Worm (Caenorhabditis elegans) whole organism, mixed stage, embryonic: ENCODE data around the gene Y50D4A.10.

Experiments
- blmp-1 ChIP-seq: fragments of 150-350 bp; optimal IDR thresholded peaks from 2 replicates; lab custom pipeline; 2014; ENCODE audit warnings: missing biosample characterization, missing genetic modification characterization
- lin-13 ChIP-seq: fragments of 150-350 bp; optimal IDR thresholded peaks from 2 replicates; lab custom pipeline; 2014; ENCODE audit warnings: missing biosample characterization, missing genetic modification characterization
- lsy-2 ChIP-seq: fragments of 150-350 bp; optimal IDR thresholded peaks from 2 replicates; lab custom pipeline; 2014; ENCODE audit warnings: missing biosample characterization, missing genetic modification characterization
- nhr-12 ChIP-seq: fragments of 150-350 bp; optimal IDR thresholded peaks from 2 replicates; lab custom pipeline; 2014; ENCODE audit warnings: missing biosample characterization, missing genetic modification characterization

ce11 chrV:1179279-1179678 is 41.1 kb downstream of the Y50D4A.10 start, which contains the start of gene F25A2.1:
- TF ChIP-seq blmp-1 (tag; lab: Kevin White, UChicago) (no peak), lin-13 (no peak), nhr-12 (tag; lab: Kevin White, UChicago) (no peak), lsy-2 (tag; lab: Kevin White, UChicago) (no peak)
